Worm (Caenorhabditis elegans) whole organism, mixed stage, embryonic: ENCODE measurements around the gene gem-4.

Experiments used
- blmp-1 ChIP-seq: fragments of 150-350 bp; optimal IDR thresholded peaks from 2 replicates; lab custom pipeline; 2014; ENCODE audit warnings: missing biosample characterization, missing genetic modification characterization
- ceh-83 ChIP-seq: fragments of 200-800 bp; sonication (Bioruptor generic); optimal IDR thresholded peaks from 2 replicates; lab custom pipeline; 2018; ENCODE audit warnings: mild to moderate bottlenecking, missing genetic modification characterization, missing compliant biosample characterization
- elt-3 ChIP-seq: fragments of 150-350 bp; optimal IDR thresholded peaks from 2 replicates; lab custom pipeline; 2014; ENCODE audit warnings: missing biosample characterization, missing genetic modification characterization
- flh-1 ChIP-seq: fragments of 200-800 bp; sonication (Bioruptor generic); optimal IDR thresholded peaks from 2 replicates; lab custom pipeline; 2018; ENCODE audit warnings: mild to moderate bottlenecking, missing genetic modification characterization, moderate library complexity, missing compliant biosample characterization
- mab-5 ChIP-seq: fragments of 150-350 bp; optimal IDR thresholded peaks from 2 replicates; lab custom pipeline; 2014; ENCODE audit warnings: missing biosample characterization, missing genetic modification characterization
- nhr-28 ChIP-seq: fragments of 150-350 bp; optimal IDR thresholded peaks from 2 replicates; lab custom pipeline; 2014; ENCODE audit warnings: missing biosample characterization, missing genetic modification characterization
- snpc-4 ChIP-seq: fragments of 150-350 bp; optimal IDR thresholded peaks from 2 replicates; lab custom pipeline; 2014; ENCODE audit warnings: missing biosample characterization, missing genetic modification characterization
- unc-62 ChIP-seq: fragments of 150-350 bp; optimal IDR thresholded peaks from 2 replicates; lab custom pipeline; 2014; ENCODE audit warnings: missing biosample characterization, missing genetic modification reagents, missing genetic modification characterization

DNA sequence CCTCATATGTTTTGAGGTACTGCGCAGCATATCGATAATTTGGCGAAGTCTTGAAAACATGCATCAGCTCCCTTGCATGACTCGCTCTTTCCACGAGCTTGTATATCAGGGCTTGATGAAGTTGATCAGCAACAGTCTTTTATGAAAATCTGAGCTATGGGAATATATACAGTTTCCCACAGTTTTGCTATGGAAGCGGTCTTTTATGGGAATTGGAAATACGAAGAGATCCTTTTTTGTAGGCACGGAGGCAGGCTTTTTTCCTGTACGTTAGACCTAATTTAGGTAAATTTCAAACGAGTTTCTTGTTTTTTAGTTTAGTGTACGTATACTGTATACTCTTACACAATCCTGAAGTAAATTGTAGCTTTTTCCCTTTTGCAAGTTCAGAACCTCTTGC is 10.5 kb downstream of the gem-4 start, which contains the start of gene T12A7.9:
- no peak for TF ChIP-seq elt-3
- TF ChIP-seq nhr-28, result no peak
- TF ChIP-seq snpc-4 (tag; lab: Kevin White, UChicago), result no peak
- no peak for TF ChIP-seq ceh-83 (GFP tag; lab: Kevin White, UChicago)
- TF ChIP-seq blmp-1 (tag; lab: Kevin White, UChicago), result no peak
- no peak for TF ChIP-seq flh-1 (GFP tag; lab: Kevin White, UChicago)
- no peak for TF ChIP-seq mab-5 (tag; lab: Kevin White, UChicago)
- no peak for TF ChIP-seq unc-62 (GFP tag; lab: Kevin White, UChicago)
